Worm (Caenorhabditis elegans) whole organism, early embryonic: ENCODE measurements around the gene mul-1.

Source experiments
- B0310.2 ChIP-seq: sonication (generic microtip); optimal IDR thresholded peaks from 2 replicates; lab custom pipeline; 2016; ENCODE audit warnings: mild to moderate bottlenecking, missing genetic modification characterization, missing compliant biosample characterization
- F13C5.2 ChIP-seq: sonication (generic microtip); optimal IDR thresholded peaks from 2 replicates; lab custom pipeline; 2017; ENCODE audit warnings: mild to moderate bottlenecking, missing genetic modification characterization, inconsistent platforms, missing compliant biosample characterization
- aly-1 ChIP-seq: sonication (generic microtip); optimal IDR thresholded peaks from 2 replicates; lab custom pipeline; 2016; ENCODE audit warnings: missing genetic modification characterization, missing compliant biosample characterization
- ama-1 ChIP-seq: fragments of 150-350 bp; optimal IDR thresholded peaks from 2 replicates; lab custom pipeline; 2014
- ceh-13 ChIP-seq: fragments of 200-800 bp; sonication (Bioruptor generic); optimal IDR thresholded peaks from 2 replicates; lab custom pipeline; 2018; ENCODE audit warnings: mild to moderate bottlenecking, missing genetic modification characterization, missing compliant biosample characterization
- ceh-36 ChIP-seq: sonication (generic microtip); optimal IDR thresholded peaks from 2 replicates; lab custom pipeline; 2016; ENCODE audit warnings: missing genetic modification characterization, inconsistent platforms, missing compliant biosample characterization
- ets-7 ChIP-seq: sonication (generic microtip); optimal IDR thresholded peaks from 2 replicates; lab custom pipeline; 2016; ENCODE audit warnings: missing genotype, missing genetic modification characterization, missing compliant biosample characterization
- flt-1 ChIP-seq: fragments of 200-800 bp; sonication (Bioruptor generic); IDR thresholded peaks from 2 replicates; pipeline ENCODE4 v1.3.6; 2022; ENCODE audit warnings: missing genetic modification characterization, missing compliant biosample characterization
- hmbx-1 ChIP-seq: sonication (generic microtip); optimal IDR thresholded peaks from 2 replicates; lab custom pipeline; 2016; ENCODE audit warnings: mild to moderate bottlenecking, missing genetic modification characterization, missing compliant biosample characterization
- hmg-4 ChIP-seq: fragments of 200-800 bp; sonication (Bioruptor generic); optimal IDR thresholded peaks from 2 replicates; lab custom pipeline; 2018; ENCODE audit warnings: mild to moderate bottlenecking, missing genetic modification characterization, missing compliant biosample characterization
- hnd-1 ChIP-seq: sonication (generic microtip); optimal IDR thresholded peaks from 2 replicates; lab custom pipeline; 2016; ENCODE audit warnings: missing genetic modification characterization, missing compliant biosample characterization
- pes-1 ChIP-seq: fragments of 200-800 bp; sonication (Bioruptor generic); IDR thresholded peaks from 2 replicates; pipeline ENCODE4 v1.3.6; 2022; ENCODE audit warnings: missing genetic modification reagents, missing genetic modification characterization, missing compliant biosample characterization
- scrt-1 ChIP-seq: fragments of 200-800 bp; sonication (Bioruptor generic); IDR thresholded peaks from 2 replicates; pipeline ENCODE4 v1.3.6; 2022; ENCODE audit warnings: missing genetic modification characterization, missing compliant biosample characterization
- sea-1 ChIP-seq: fragments of 200-800 bp; sonication (Bioruptor generic); conservative IDR thresholded peaks from 2 replicates; pipeline ENCODE4 v1.3.6; 2022; ENCODE audit warnings: missing genetic modification characterization, missing compliant biosample characterization
- tbx-11 ChIP-seq: fragments of 200-800 bp; sonication (Bioruptor generic); IDR thresholded peaks from 2 replicates; pipeline ENCODE4 v1.3.6; 2022; ENCODE audit warnings: missing genetic modification characterization, missing compliant biosample characterization
- tbx-37 ChIP-seq: fragments of 200-800 bp; sonication (Bioruptor generic); conservative IDR thresholded peaks from 2 replicates; pipeline ENCODE4 v1.3.6; 2022; ENCODE audit warnings: missing genetic modification reagents, missing genetic modification characterization, missing compliant biosample characterization
- tra-4 ChIP-seq: sonication (generic microtip); optimal IDR thresholded peaks from 2 replicates; lab custom pipeline; 2017; ENCODE audit warnings: missing genetic modification characterization, missing compliant biosample characterization

The mul-1 gene

DNA sequence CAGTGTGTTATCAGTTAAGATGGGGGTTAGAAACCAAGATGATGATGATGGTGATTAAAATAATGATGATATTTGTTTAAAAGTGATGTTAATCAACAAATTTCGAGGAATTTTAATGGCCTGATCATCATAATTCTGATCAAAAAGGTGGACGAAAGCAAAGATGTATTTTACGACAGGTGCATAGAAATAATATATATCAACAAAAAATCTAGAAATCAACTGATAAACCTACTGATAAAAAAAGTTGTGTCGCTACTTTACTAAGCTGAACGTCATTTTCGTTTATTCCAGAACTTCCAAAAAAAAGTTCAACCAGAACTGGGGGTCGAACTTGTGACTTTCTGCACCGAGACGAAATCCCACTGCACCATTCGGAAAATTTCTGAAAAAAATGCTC, at the start of gene mul-1:
TSS of gene mul-1 (minus strand) at position 84 of the 400 bp plus-strand sequence.
- TF ChIP-seq aly-1 (tag; lab: Kevin White, UChicago) (no peak), tbx-11 (no peak), ceh-36 (tag; lab: Kevin White, UChicago) (no peak), F13C5.2 (tag; lab: Kevin White, UChicago) (no peak), B0310.2 (tag; lab: Kevin White, UChicago) (no peak), tbx-37 (GFP tag; lab: Robert Waterston, UW) (no peak), sea-1 (GFP tag; lab: Robert Waterston, UW) (no peak), pes-1 (GFP tag; lab: Robert Waterston, UW) (no peak), ama-1 (no peak), tra-4 (no peak), ceh-13 (GFP tag; lab: Kevin White, UChicago) (no peak), hnd-1 (tag; lab: Kevin White, UChicago) (no peak), ets-7 (tag; lab: Kevin White, UChicago) (no peak), flt-1 (GFP tag; lab: Robert Waterston, UW) (no peak), hmg-4 (GFP tag; lab: Kevin White, UChicago) (no peak), hmbx-1 (tag; lab: Kevin White, UChicago) (no peak), scrt-1 (no peak)

ce11 chrIV:4172242-4172641, 49.3 kb upstream of the mul-1 start:
- TF ChIP-seq tra-4 = no peak
- TF ChIP-seq flt-1 (GFP tag; lab: Robert Waterston, UW) = no peak
- no peak for TF ChIP-seq hnd-1 (tag; lab: Kevin White, UChicago)
- TF ChIP-seq tbx-11 = no peak
- no peak for TF ChIP-seq ceh-13 (GFP tag; lab: Kevin White, UChicago)
- no peak for TF ChIP-seq pes-1 (GFP tag; lab: Robert Waterston, UW)
- TF ChIP-seq hmbx-1 (tag; lab: Kevin White, UChicago) = no peak
- no peak for TF ChIP-seq tbx-37 (GFP tag; lab: Robert Waterston, UW)
- TF ChIP-seq hmg-4 (GFP tag; lab: Kevin White, UChicago) = no peak
- no peak for TF ChIP-seq aly-1 (tag; lab: Kevin White, UChicago)
- TF ChIP-seq ceh-36 (tag; lab: Kevin White, UChicago) = no peak
- TF ChIP-seq sea-1 (GFP tag; lab: Robert Waterston, UW) = no peak
- no peak for TF ChIP-seq ama-1
- no peak for TF ChIP-seq scrt-1
- TF ChIP-seq B0310.2 (tag; lab: Kevin White, UChicago) = no peak
- no peak for TF ChIP-seq F13C5.2 (tag; lab: Kevin White, UChicago)

- no peak for TF ChIP-seq pes-1 (GFP tag; lab: Robert Waterston, UW)
- TF ChIP-seq tbx-37 (GFP tag; lab: Robert Waterston, UW) = 0 out of 2 replicates have a peak, but pooled peaks have one; percentile 27
Observed at ce11 chrIV:4171531-4172163, 48.7 kb upstream of the mul-1 start, which contains the start of the genes K08D10.13 and rnp-2. Gene K08D10.13, minus strand, starts transcription at chrIV:4171581. Gene rnp-2, plus strand, starts transcription at chrIV:4172076.

DNA sequence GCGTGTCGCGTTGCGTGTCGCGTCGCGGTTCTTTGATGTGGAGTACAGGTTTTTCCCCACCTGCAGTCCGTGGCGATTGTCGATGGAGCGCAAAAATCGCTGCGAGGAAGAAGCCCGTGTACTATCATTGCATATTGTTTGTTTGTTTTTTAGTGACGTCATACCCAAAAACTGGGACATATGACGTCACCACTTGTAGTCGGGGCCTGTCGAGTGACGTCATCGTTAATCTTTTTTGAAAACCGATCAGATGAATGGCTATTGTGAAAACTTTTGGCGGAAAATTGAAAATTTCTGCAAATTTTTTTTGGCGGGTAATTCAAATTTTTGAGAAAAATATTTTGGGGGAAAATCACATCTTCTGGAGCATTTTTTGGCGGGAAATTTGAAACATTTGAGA, 44.3 kb upstream of the mul-1 start:
- TF ChIP-seq tbx-11 (no peak), hmbx-1 (tag; lab: Kevin White, UChicago) (no peak), ceh-13 (GFP tag; lab: Kevin White, UChicago) (no peak), sea-1 (GFP tag; lab: Robert Waterston, UW) (no peak)

DNA sequence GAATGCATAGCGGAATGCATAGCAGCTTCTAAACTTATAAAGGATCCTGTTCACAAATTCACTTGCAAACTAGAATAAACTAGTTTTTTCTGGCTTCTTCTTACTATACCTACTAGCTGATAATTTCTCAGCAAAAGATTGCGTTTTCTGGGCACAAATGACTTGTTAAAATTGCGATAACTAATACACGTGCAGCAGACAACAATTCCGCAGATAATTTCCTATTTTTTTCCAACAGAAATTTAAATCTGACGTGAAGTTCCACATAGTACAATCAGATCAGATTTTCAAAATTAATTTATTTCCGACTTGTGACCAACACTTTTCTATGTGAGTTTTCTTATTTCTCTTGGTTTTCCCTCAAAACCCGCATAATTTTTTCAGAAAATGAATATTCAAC, 41.4 kb upstream of the mul-1 start, which contains the start of gene scrm-8:
TSS of gene scrm-8 (plus strand) at position 301 of the 400 bp plus-strand sequence.
- no peak for TF ChIP-seq ama-1
- no peak for TF ChIP-seq hmbx-1 (tag; lab: Kevin White, UChicago)
- TF ChIP-seq B0310.2 (tag; lab: Kevin White, UChicago) = no peak
- TF ChIP-seq sea-1 (GFP tag; lab: Robert Waterston, UW) = no peak
- no peak for TF ChIP-seq ceh-36 (tag; lab: Kevin White, UChicago)
- no peak for TF ChIP-seq F13C5.2 (tag; lab: Kevin White, UChicago)
- no peak for TF ChIP-seq pes-1 (GFP tag; lab: Robert Waterston, UW)

DNA sequence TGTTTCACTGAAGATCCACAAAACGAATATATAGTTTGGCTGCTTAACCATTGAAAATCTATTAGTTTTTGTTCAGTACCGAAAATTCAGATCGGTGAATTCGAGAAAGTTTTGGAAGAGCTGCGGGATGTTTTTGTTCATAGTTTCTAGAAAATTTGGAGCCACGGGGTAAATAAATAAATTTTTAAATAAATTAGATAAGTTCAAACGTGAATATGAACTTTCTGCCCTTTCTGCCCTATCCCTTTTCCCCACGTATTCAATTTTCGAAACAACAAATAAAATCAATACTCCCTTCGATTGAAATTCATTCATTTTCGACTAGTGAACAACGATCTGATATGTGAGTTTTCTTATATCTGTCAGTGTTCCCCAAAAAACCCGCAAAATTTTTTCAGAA, 39.2 kb upstream of the mul-1 start, which contains the start of gene scrm-5:
TSS of gene scrm-5 (plus strand) at position 301 of the 400 bp plus-strand sequence.
- TF ChIP-seq hnd-1 (tag; lab: Kevin White, UChicago) (no peak), tra-4 (no peak), aly-1 (tag; lab: Kevin White, UChicago) (no peak), hmg-4 (GFP tag; lab: Kevin White, UChicago) (no peak), hmbx-1 (tag; lab: Kevin White, UChicago) (no peak), tbx-11 (no peak), tbx-37 (GFP tag; lab: Robert Waterston, UW) (no peak)

DNA sequence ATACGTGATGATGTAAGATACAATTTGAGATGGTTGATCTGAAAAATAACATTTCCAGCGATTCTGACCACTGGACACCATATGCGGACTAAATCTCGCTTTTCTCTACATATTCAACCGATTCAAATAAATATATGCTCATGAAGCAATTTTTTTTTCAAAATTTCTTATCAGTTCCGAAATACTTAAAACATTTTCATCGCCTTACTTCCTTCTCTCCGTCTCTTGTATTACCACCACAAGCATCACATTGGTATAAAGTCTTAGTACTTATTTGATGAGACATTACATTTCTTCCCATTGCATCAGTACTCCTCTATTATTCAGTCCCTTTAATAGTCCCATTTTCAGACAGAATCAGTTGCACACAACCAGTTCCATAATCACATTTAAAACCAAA, 31.7 kb upstream of the mul-1 start, which contains the start of gene K08D10.14:
TSS of gene K08D10.14 (plus strand) at position 301 of the 400 bp plus-strand sequence.
- TF ChIP-seq sea-1 (GFP tag; lab: Robert Waterston, UW) (no peak), scrt-1 (no peak), pes-1 (GFP tag; lab: Robert Waterston, UW) (no peak), tra-4 (no peak), tbx-37 (GFP tag; lab: Robert Waterston, UW) (no peak), tbx-11 (no peak), ets-7 (tag; lab: Kevin White, UChicago) (no peak), hnd-1 (tag; lab: Kevin White, UChicago) (no peak), ceh-36 (tag; lab: Kevin White, UChicago) (no peak), F13C5.2 (tag; lab: Kevin White, UChicago) (no peak), hmg-4 (GFP tag; lab: Kevin White, UChicago) (no peak), hmbx-1 (tag; lab: Kevin White, UChicago) (no peak), B0310.2 (tag; lab: Kevin White, UChicago) (no peak), ceh-13 (GFP tag; lab: Kevin White, UChicago) (no peak), flt-1 (GFP tag; lab: Robert Waterston, UW) (no peak), ama-1 (no peak), aly-1 (tag; lab: Kevin White, UChicago) (no peak)
